Worm (Caenorhabditis elegans): Measurements from ENCODE around the gene tpp-2.

Gene tpp-2

ce11 chrII:6099500-6099899 lies 2.1 kb upstream of the tpp-2 start, which contains the start of gene rgs-3:
rgs-3 (plus strand) TSS chrII:6099800.
- TF ChIP-seq hmbx-1 (tag; optimal IDR thresholded peaks at IDR 0.05), result no peak
- TF ChIP-seq scrt-1 (GFP tag; IDR thresholded peaks at IDR 0.05), result no peak
- TF ChIP-seq hnd-1 (tag; optimal IDR thresholded peaks at IDR 0.05), result no peak
- TF ChIP-seq tbx-37 (GFP tag; conservative IDR thresholded peaks at IDR 0.05), result no peak
- no peak for TF ChIP-seq ceh-13 (GFP tag; optimal IDR thresholded peaks at IDR 0.05)
- TF ChIP-seq hmg-4 (GFP tag; optimal IDR thresholded peaks at IDR 0.05), result no peak
- no peak for TF ChIP-seq ets-7 (tag; optimal IDR thresholded peaks at IDR 0.05)
- no peak for TF ChIP-seq tra-4 (tag; optimal IDR thresholded peaks at IDR 0.05)

- TF ChIP-seq aly-1 (tag; optimal IDR thresholded peaks at IDR 0.05) (no peak), pes-1 (GFP tag; IDR thresholded peaks at IDR 0.05) (no peak), sea-1 (GFP tag; conservative IDR thresholded peaks at IDR 0.05) (no peak), flt-1 (GFP tag; IDR thresholded peaks at IDR 0.05) (no peak), scrt-1 (GFP tag; IDR thresholded peaks at IDR 0.05) (no peak)
Measured at ce11 chrII:6091380-6091779, 6.0 kb downstream of the tpp-2 start, which contains the start of the genes fbf-2 and nspg-3. fbf-2 (minus strand) TSS chrII:6091480. nspg-3 (plus strand) TSS chrII:6091767.

ce11 chrII:6082620-6083019 lies 14.8 kb downstream of the tpp-2 start, which contains the start of gene F21H12.3:
F21H12.3 (plus strand) TSS chrII:6082920.
- TF ChIP-seq ama-1 (optimal IDR thresholded peaks at IDR 0.05), result no peak
- TF ChIP-seq ets-7 (tag; optimal IDR thresholded peaks at IDR 0.05), result no peak
- no peak for TF ChIP-seq tbx-37 (GFP tag; conservative IDR thresholded peaks at IDR 0.05)
- no peak for TF ChIP-seq flt-1 (GFP tag; IDR thresholded peaks at IDR 0.05)
- TF ChIP-seq B0310.2 (tag; optimal IDR thresholded peaks at IDR 0.05), result no peak
- no peak for TF ChIP-seq aly-1 (tag; optimal IDR thresholded peaks at IDR 0.05)
- TF ChIP-seq ceh-36 (tag; optimal IDR thresholded peaks at IDR 0.05), result no peak
- TF ChIP-seq sea-1 (GFP tag; conservative IDR thresholded peaks at IDR 0.05), result no peak
- TF ChIP-seq scrt-1 (GFP tag; IDR thresholded peaks at IDR 0.05), result no peak
- TF ChIP-seq pes-1 (GFP tag; IDR thresholded peaks at IDR 0.05), result no peak
- no peak for TF ChIP-seq F13C5.2 (tag; optimal IDR thresholded peaks at IDR 0.05)
- TF ChIP-seq hmbx-1 (tag; optimal IDR thresholded peaks at IDR 0.05), result no peak
- TF ChIP-seq tra-4 (tag; optimal IDR thresholded peaks at IDR 0.05), result no peak
- TF ChIP-seq tbx-11 (GFP tag; IDR thresholded peaks at IDR 0.05), result no peak

ce11 chrII:6080743-6081142 lies 16.7 kb downstream of the tpp-2 start, which contains the start of gene fbf-1:
fbf-1 (minus strand) TSS chrII:6080843.
- TF ChIP-seq F13C5.2 (tag; optimal IDR thresholded peaks at IDR 0.05) (no peak), ceh-36 (tag; optimal IDR thresholded peaks at IDR 0.05) (no peak), pes-1 (GFP tag; IDR thresholded peaks at IDR 0.05) (no peak)

- no peak for TF ChIP-seq tra-4 (tag; optimal IDR thresholded peaks at IDR 0.05)
- TF ChIP-seq hmbx-1 (tag; optimal IDR thresholded peaks at IDR 0.05), result no peak
- no peak for TF ChIP-seq ceh-36 (tag; optimal IDR thresholded peaks at IDR 0.05)
- no peak for TF ChIP-seq hnd-1 (tag; optimal IDR thresholded peaks at IDR 0.05)
- TF ChIP-seq scrt-1 (GFP tag; IDR thresholded peaks at IDR 0.05), result no peak
- TF ChIP-seq flt-1 (GFP tag; IDR thresholded peaks at IDR 0.05), result no peak
- TF ChIP-seq ets-7 (tag; optimal IDR thresholded peaks at IDR 0.05), result no peak
- TF ChIP-seq tbx-37 (GFP tag; conservative IDR thresholded peaks at IDR 0.05), result no peak
- TF ChIP-seq F13C5.2 (tag; optimal IDR thresholded peaks at IDR 0.05), result no peak
- no peak for TF ChIP-seq hmg-4 (GFP tag; optimal IDR thresholded peaks at IDR 0.05)
- TF ChIP-seq pes-1 (GFP tag; IDR thresholded peaks at IDR 0.05), result no peak
- TF ChIP-seq sea-1 (GFP tag; conservative IDR thresholded peaks at IDR 0.05), result no peak
- no peak for TF ChIP-seq ceh-13 (GFP tag; optimal IDR thresholded peaks at IDR 0.05)
Measured at ce11 chrII:6077604-6078003, 19.8 kb downstream of the tpp-2 start, which contains the start of gene H12I13.6. H12I13.6 (plus strand) TSS chrII:6077904.

ce11 chrII:6067066-6067465 lies 30.3 kb downstream of the tpp-2 start, which contains the start of gene H12I13.1:
H12I13.1 (minus strand) TSS chrII:6067166.
- TF ChIP-seq tbx-37 (GFP tag; conservative IDR thresholded peaks at IDR 0.05), result no peak
- TF ChIP-seq hmbx-1 (tag; optimal IDR thresholded peaks at IDR 0.05), result no peak
- TF ChIP-seq pes-1 (GFP tag; IDR thresholded peaks at IDR 0.05), result no peak
- TF ChIP-seq scrt-1 (GFP tag; IDR thresholded peaks at IDR 0.05), result no peak
- TF ChIP-seq tra-4 (tag; optimal IDR thresholded peaks at IDR 0.05), result no peak
- TF ChIP-seq aly-1 (tag; optimal IDR thresholded peaks at IDR 0.05), result no peak
- no peak for TF ChIP-seq flt-1 (GFP tag; IDR thresholded peaks at IDR 0.05)
- no peak for TF ChIP-seq tbx-11 (GFP tag; IDR thresholded peaks at IDR 0.05)
- TF ChIP-seq ets-7 (tag; optimal IDR thresholded peaks at IDR 0.05), result no peak
- no peak for TF ChIP-seq ama-1 (optimal IDR thresholded peaks at IDR 0.05)
- TF ChIP-seq hmg-4 (GFP tag; optimal IDR thresholded peaks at IDR 0.05), result no peak

ce11 chrII:6061495-6061894 lies 35.9 kb downstream of the tpp-2 start:
- peak; percentile 91 for TF ChIP-seq tbx-37 (GFP tag; conservative IDR thresholded peaks at IDR 0.05)
- TF ChIP-seq ets-7 (tag; optimal IDR thresholded peaks at IDR 0.05), result no peak
- TF ChIP-seq pes-1 (GFP tag; IDR thresholded peaks at IDR 0.05), result no peak
- no peak for TF ChIP-seq B0310.2 (tag; optimal IDR thresholded peaks at IDR 0.05)
- TF ChIP-seq ceh-13 (GFP tag; optimal IDR thresholded peaks at IDR 0.05), result no peak
- no peak for TF ChIP-seq ama-1 (optimal IDR thresholded peaks at IDR 0.05)
- TF ChIP-seq hmg-4 (GFP tag; optimal IDR thresholded peaks at IDR 0.05), result no peak

- no peak for TF ChIP-seq pes-1 (GFP tag; IDR thresholded peaks at IDR 0.05)
- peak; percentile 9 for TF ChIP-seq F13C5.2 (tag; optimal IDR thresholded peaks at IDR 0.05)
- TF ChIP-seq aly-1 (tag; optimal IDR thresholded peaks at IDR 0.05), result no peak
- TF ChIP-seq ama-1 (optimal IDR thresholded peaks at IDR 0.05), result no peak
- TF ChIP-seq tbx-37 (GFP tag; conservative IDR thresholded peaks at IDR 0.05), result no peak
- 0 out of 2 replicates have a peak, but pooled peaks have one; percentile 26 for TF ChIP-seq tbx-11 (GFP tag; IDR thresholded peaks at IDR 0.05)
Measured at ce11 chrII:6055927-6056326, 41.5 kb downstream of the tpp-2 start, which contains the start of gene R12C12.7. R12C12.7 (minus strand) TSS chrII:6055985.

All from whole organism, early embryonic.